Fruit fly (Drosophila melanogaster) whole organism, prepupa: ENCODE results near the gene CG45067.
A peak's percentile ranks its signal among the peaks of the same experiment; 100 is the strongest.

Experiments
- CG1621 ChIP-seq: fragments of 200-800 bp; sonication (Bioruptor generic); optimal IDR thresholded peaks from 3 replicates; lab custom pipeline; 2018; ENCODE audit warnings: missing biosample characterization, mild to moderate bottlenecking, missing genetic modification characterization
- CG31627 ChIP-seq: fragments of 200-800 bp; sonication (Bioruptor generic); optimal IDR thresholded peaks from 3 replicates; lab custom pipeline; 2016; ENCODE audit warnings: missing biosample characterization, missing genetic modification characterization
- CG9139 ChIP-seq: fragments of 200-800 bp; sonication (Bioruptor generic); optimal IDR thresholded peaks from 3 replicates; lab custom pipeline; 2017; ENCODE audit warnings: missing biosample characterization, mild to moderate bottlenecking, missing genetic modification characterization
- Lpt ChIP-seq: fragments of 200-800 bp; sonication (Bioruptor generic); optimal IDR thresholded peaks from 3 replicates; lab custom pipeline; 2016; ENCODE audit warnings: missing biosample characterization, missing genetic modification characterization
- Met ChIP-seq: fragments of 200-800 bp; sonication (Bioruptor generic); optimal IDR thresholded peaks from 3 replicates; lab custom pipeline; 2016; ENCODE audit warnings: missing biosample characterization, missing genetic modification characterization
- Sox14 ChIP-seq: fragments of 200-800 bp; sonication (Bioruptor generic); optimal IDR thresholded peaks from 3 replicates; lab custom pipeline; 2016; ENCODE audit warnings: missing biosample characterization, missing genetic modification characterization
- cyc ChIP-seq: fragments of 200-800 bp; sonication (Bioruptor generic); optimal IDR thresholded peaks from 3 replicates; lab custom pipeline; 2016; ENCODE audit warnings: missing biosample characterization, missing genetic modification characterization
- dsx ChIP-seq: fragments of 200-800 bp; optimal IDR thresholded peaks from 3 replicates; lab custom pipeline; 2019; ENCODE audit warnings: missing biosample characterization, mild to moderate bottlenecking, missing genetic modification characterization, moderate library complexity; ENCODE audit not compliant: poor library complexity, severe bottlenecking
- eg ChIP-seq: fragments of 200-800 bp; sonication (Bioruptor generic); IDR thresholded peaks from 3 replicates; pipeline ENCODE4 v1.3.6; 2022; ENCODE audit warnings: missing biosample characterization, missing genetic modification characterization
- fd85E ChIP-seq: fragments of 200-800 bp; sonication (Bioruptor generic); optimal IDR thresholded peaks from 3 replicates; lab custom pipeline; 2016; ENCODE audit warnings: missing biosample characterization, missing genetic modification characterization
- spab ChIP-seq: fragments of 200-800 bp; sonication (Bioruptor generic); optimal IDR thresholded peaks from 2 replicates; lab custom pipeline; 2017; ENCODE audit warnings: missing biosample characterization, mild to moderate bottlenecking, missing genetic modification characterization, missing genetic modification reagents
- ss ChIP-seq, 2 experiments: fragments of 200-800 bp; sonication (Bioruptor generic); optimal IDR thresholded peaks; 2 replicates in 1 of 2; 3 replicates in 1 of 2; lab custom pipeline; 2017 to 2018; ENCODE audit warnings: mild to moderate bottlenecking in 2 of 2, missing biosample characterization in 2 of 2, missing genetic modification characterization in 2 of 2, moderate library complexity in 1 of 2

- TF ChIP-seq ss (GFP tag; optimal IDR thresholded peaks at IDR 0.05; lab: Kevin White, UChicago) (no peak), cyc (GFP tag; lab: Kevin White, UChicago) (no peak), dsx (GFP tag; lab: Kevin White, UChicago) (no peak), eg (GFP tag; lab: Robert Waterston, UW) (no peak), fd85E (GFP tag; lab: Kevin White, UChicago) (no peak), CG31627 (GFP tag; lab: Kevin White, UChicago) (no peak), Met (no peak), spab (GFP tag; lab: Kevin White, UChicago) (no peak), CG1621 (tag; lab: Kevin White, UChicago) (peak; percentile 90), CG9139 (GFP tag; lab: Kevin White, UChicago) (no peak), Sox14 (GFP tag; lab: Kevin White, UChicago) (no peak), Lpt (no peak)
Measured at dm6 chr3L:3161968-3162367, 47.7 kb upstream of the CG45067 start, which contains the start of gene rasp.
